Worm (Caenorhabditis elegans) whole organism, midembryonic: ENCODE results near the gene Y37E11AL.2.

Experiments
- flt-1 ChIP-seq: fragments of 200-800 bp; sonication (Bioruptor generic); IDR thresholded peaks from 2 replicates; pipeline ENCODE4 v1.3.6; 2022; ENCODE audit warnings: missing genetic modification characterization, missing compliant biosample characterization
- tab-1 ChIP-seq: fragments of 200-800 bp; sonication (Bioruptor generic); IDR thresholded peaks from 2 replicates; pipeline ENCODE4 v1.3.6; 2022; ENCODE audit warnings: missing genetic modification characterization, missing compliant biosample characterization

- no peak for TF ChIP-seq tab-1 (GFP tag; lab: Robert Waterston, UW)
- no peak for TF ChIP-seq flt-1 (GFP tag; lab: Robert Waterston, UW)
These were observed 35.4 kb upstream of the Y37E11AL.2 start for ce11 chrIV:3662863-3663262.
